Fruit fly (Drosophila melanogaster): ENCODE results near the gene Jhbp2.

DNA sequence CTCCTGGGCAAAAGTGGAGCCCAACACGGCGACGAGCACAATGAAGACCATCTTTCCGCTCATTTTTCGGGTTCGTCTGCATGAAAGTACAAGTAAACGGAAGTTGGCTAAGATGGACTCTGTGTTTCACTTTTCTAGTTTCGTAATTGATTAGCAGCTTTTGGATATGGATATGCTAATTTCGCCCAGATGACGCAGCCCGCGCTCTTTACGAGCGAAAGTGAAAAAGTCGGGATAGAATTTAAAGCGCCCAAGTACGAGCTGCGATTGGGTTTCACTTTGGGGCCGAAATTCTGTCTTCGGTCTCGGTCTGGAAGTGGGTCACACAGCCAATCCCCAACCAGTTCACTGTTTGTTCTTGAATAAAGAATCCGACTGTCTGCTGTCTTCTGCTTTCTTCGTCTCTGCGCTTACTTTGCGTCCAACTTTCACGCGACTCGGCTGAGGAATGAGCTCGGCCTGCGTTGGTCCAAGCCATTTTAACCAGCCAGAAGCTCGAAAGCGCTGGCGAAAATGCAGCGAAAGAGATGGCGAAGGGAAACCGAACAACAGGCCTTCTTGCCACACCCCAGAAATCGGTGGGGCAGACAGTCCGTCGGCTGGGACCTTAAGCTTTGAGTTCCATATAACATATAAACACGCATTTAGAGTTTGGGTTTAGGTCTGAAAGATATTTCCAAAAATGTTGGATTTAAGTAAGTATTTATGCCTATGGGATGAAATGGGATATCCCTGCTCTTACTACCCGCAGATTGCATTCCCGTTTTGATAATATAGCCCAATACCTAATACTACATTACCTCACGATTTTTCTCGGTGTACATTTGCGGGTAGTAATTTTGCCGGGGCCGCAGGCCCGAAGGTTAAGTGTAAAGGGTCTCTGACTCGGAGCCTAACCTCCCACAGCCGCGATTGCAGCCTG lies at the start of gene Jhbp2:
- no peak for TF ChIP-seq Hr78 (GFP tag; optimal IDR thresholded peaks at IDR 0.05)
- TF ChIP-seq woc (GFP tag; optimal IDR thresholded peaks at IDR 0.05), result peak; percentile 28
- TF ChIP-seq Myc (optimal IDR thresholded peaks at IDR 0.05), result no peak
- peak; percentile 19 for TF ChIP-seq OdsH (GFP tag; optimal IDR thresholded peaks at IDR 0.05)
- TF ChIP-seq usp (GFP tag; optimal IDR thresholded peaks at IDR 0.05), result no peak
- TF ChIP-seq pan (optimal IDR thresholded peaks at IDR 0.05), result no peak
- no peak for TF ChIP-seq Abd-B (GFP tag; optimal IDR thresholded peaks at IDR 0.05)
- peak; percentile 53 for TF ChIP-seq psq (GFP tag; optimal IDR thresholded peaks at IDR 0.05)
- TF ChIP-seq dl (GFP tag; optimal IDR thresholded peaks at IDR 0.05; ENCODE audit: insufficient read depth in 1 of 2, partially characterized antibody in 2 of 2), result no peak
- peak; percentile 49 for TF ChIP-seq h (GFP tag; optimal IDR thresholded peaks at IDR 0.05)
- TF ChIP-seq CG9705 (GFP tag; optimal IDR thresholded peaks at IDR 0.05), result no peak
- no peak for TF ChIP-seq Rel (GFP tag; optimal IDR thresholded peaks at IDR 0.05)
- no peak for TF ChIP-seq Rel (tag; optimal IDR thresholded peaks at IDR 0.05)

Measured in whole organism, wandering third instar larva.